Worm (Caenorhabditis elegans) whole organism, late embryonic: ENCODE data around the gene F18A1.1.

ENCODE experiments used
- C38D4.7 ChIP-seq: fragments of 200-800 bp; sonication (Bioruptor generic); optimal IDR thresholded peaks from 2 replicates; lab custom pipeline; 2018; ENCODE audit warnings: mild to moderate bottlenecking, missing genetic modification characterization, moderate library complexity, missing compliant biosample characterization
- F13H6.1 ChIP-seq: sonication (generic microtip); optimal IDR thresholded peaks from 2 replicates; lab custom pipeline; 2016; ENCODE audit warnings: missing genetic modification characterization, missing compliant biosample characterization
- K09A11.1 ChIP-seq: sonication (generic microtip); optimal IDR thresholded peaks from 2 replicates; lab custom pipeline; 2017; ENCODE audit warnings: antibody characterized with exemption, mild to moderate bottlenecking, missing genetic modification characterization, missing compliant biosample characterization; ENCODE audit not compliant: insufficient read depth
- ceh-18 ChIP-seq: sonication (generic microtip); optimal IDR thresholded peaks from 2 replicates; lab custom pipeline; 2016; ENCODE audit warnings: missing genetic modification characterization, missing compliant biosample characterization
- ceh-19 ChIP-seq: fragments of 200-800 bp; sonication (Bioruptor generic); optimal IDR thresholded peaks from 2 replicates; lab custom pipeline; 2018; ENCODE audit warnings: mild to moderate bottlenecking, missing genetic modification characterization, missing compliant biosample characterization
- ceh-24 ChIP-seq: sonication (generic microtip); optimal IDR thresholded peaks from 2 replicates; lab custom pipeline; 2016; ENCODE audit warnings: mild to moderate bottlenecking, missing genetic modification characterization, missing compliant biosample characterization
- ceh-30 ChIP-seq: fragments of 150-350 bp; optimal IDR thresholded peaks from 2 replicates; lab custom pipeline; 2014; ENCODE audit warnings: missing biosample characterization, missing genetic modification characterization
- ceh-31 ChIP-seq: sonication (generic microtip); optimal IDR thresholded peaks from 2 replicates; lab custom pipeline; 2016; ENCODE audit warnings: missing genetic modification characterization, missing compliant biosample characterization
- ceh-34 ChIP-seq: sonication (generic microtip); optimal IDR thresholded peaks from 2 replicates; lab custom pipeline; 2016; ENCODE audit warnings: mild to moderate bottlenecking, missing genetic modification characterization, missing compliant biosample characterization
- ceh-9 ChIP-seq: sonication (generic microtip); optimal IDR thresholded peaks from 2 replicates; lab custom pipeline; 2016; ENCODE audit warnings: mild to moderate bottlenecking, missing genetic modification characterization, inconsistent platforms, missing compliant biosample characterization
- dve-1 ChIP-seq: sonication (generic microtip); optimal IDR thresholded peaks from 2 replicates; lab custom pipeline; 2017; ENCODE audit warnings: antibody characterized with exemption, mild to moderate bottlenecking, missing genetic modification characterization, missing compliant biosample characterization
- elt-2 ChIP-seq: sonication (generic microtip); optimal IDR thresholded peaks from 2 replicates; lab custom pipeline; 2016; ENCODE audit warnings: missing genetic modification reagents, missing genetic modification characterization, missing compliant biosample characterization
- fkh-10 ChIP-seq: fragments of 150-350 bp; optimal IDR thresholded peaks from 2 replicates; lab custom pipeline; 2014; ENCODE audit warnings: missing biosample characterization, missing genetic modification reagents, missing genetic modification characterization
- hlh-30 ChIP-seq: sonication (generic microtip); optimal IDR thresholded peaks from 2 replicates; lab custom pipeline; 2017; ENCODE audit warnings: antibody characterized with exemption, missing genetic modification characterization, missing compliant biosample characterization; ENCODE audit not compliant: insufficient read depth
- hlh-8 ChIP-seq: sonication (generic microtip); optimal IDR thresholded peaks from 2 replicates; lab custom pipeline; 2016; ENCODE audit warnings: missing genotype, missing genetic modification characterization, missing compliant biosample characterization
- nfya-1 ChIP-seq: sonication (generic microtip); optimal IDR thresholded peaks from 2 replicates; lab custom pipeline; 2017; ENCODE audit warnings: missing genetic modification characterization, mild to moderate bottlenecking, missing compliant biosample characterization, antibody characterized with exemption, moderate library complexity
- odd-2 ChIP-seq: sonication (generic microtip); optimal IDR thresholded peaks from 2 replicates; lab custom pipeline; 2017; ENCODE audit warnings: antibody characterized with exemption, mild to moderate bottlenecking, missing genetic modification characterization, missing compliant biosample characterization
- pat-9 ChIP-seq: fragments of 200-800 bp; sonication (Bioruptor generic); optimal IDR thresholded peaks from 2 replicates; lab custom pipeline; 2018; ENCODE audit warnings: mild to moderate bottlenecking, missing genetic modification characterization, moderate library complexity, missing compliant biosample characterization
- pha-2 ChIP-seq: sonication (generic microtip); optimal IDR thresholded peaks from 2 replicates; lab custom pipeline; 2017; ENCODE audit warnings: mild to moderate bottlenecking, missing genetic modification characterization, missing compliant biosample characterization
- pqm-1 ChIP-seq: sonication (generic microtip); optimal IDR thresholded peaks from 2 replicates; lab custom pipeline; 2016; ENCODE audit warnings: missing genetic modification characterization, missing compliant biosample characterization
- pros-1 ChIP-seq: fragments of 150-350 bp; optimal IDR thresholded peaks from 2 replicates; lab custom pipeline; 2014; ENCODE audit warnings: missing biosample characterization, missing genetic modification reagents, missing genetic modification characterization
- rnt-1 ChIP-seq: sonication (generic microtip); optimal IDR thresholded peaks from 2 replicates; lab custom pipeline; 2016; ENCODE audit warnings: missing genetic modification characterization, missing compliant biosample characterization
- sdc-2 ChIP-seq: sonication (generic microtip); optimal IDR thresholded peaks from 2 replicates; lab custom pipeline; 2016; ENCODE audit warnings: missing genotype, missing genetic modification characterization, missing compliant biosample characterization
- sox-2 ChIP-seq: fragments of 200-800 bp; sonication (Bioruptor generic); IDR thresholded peaks from 2 replicates; pipeline ENCODE4 v1.3.6; 2022; ENCODE audit warnings: missing genetic modification reagents, missing genetic modification characterization, missing compliant biosample characterization
- tbx-2 ChIP-seq: sonication (generic microtip); optimal IDR thresholded peaks from 2 replicates; lab custom pipeline; 2016; ENCODE audit warnings: missing genetic modification characterization, missing compliant biosample characterization
- tbx-7 ChIP-seq: sonication (generic microtip); optimal IDR thresholded peaks from 2 replicates; lab custom pipeline; 2016; ENCODE audit warnings: missing genotype, missing genetic modification characterization, missing compliant biosample characterization
- ttx-3 ChIP-seq: sonication (generic microtip); optimal IDR thresholded peaks from 2 replicates; lab custom pipeline; 2016; ENCODE audit warnings: missing genetic modification reagents, missing genetic modification characterization, missing compliant biosample characterization
- unc-3 ChIP-seq, 2 experiments: fragments of 200-800 bp in 1 of 2; sonication (Bioruptor generic) in 1 of 2; sonication (generic microtip) in 1 of 2; conservative IDR thresholded peaks in 1 of 2; optimal IDR thresholded peaks in 1 of 2; 2 replicates each; pipeline versions ENCODE4 v1.3.6 to Lab custom; 2016 to 2022; ENCODE audit warnings: missing compliant biosample characterization in 2 of 2, missing genetic modification characterization in 2 of 2, missing genetic modification reagents in 1 of 2
- unc-42 ChIP-seq: sonication (generic microtip); optimal IDR thresholded peaks from 2 replicates; lab custom pipeline; 2016; ENCODE audit warnings: missing genotype, missing genetic modification characterization, missing compliant biosample characterization
- unc-55 ChIP-seq: sonication (generic microtip); optimal IDR thresholded peaks from 2 replicates; lab custom pipeline; 2017; ENCODE audit warnings: missing biosample characterization, missing genetic modification reagents, missing genetic modification characterization

F18A1.1 gene

DNA sequence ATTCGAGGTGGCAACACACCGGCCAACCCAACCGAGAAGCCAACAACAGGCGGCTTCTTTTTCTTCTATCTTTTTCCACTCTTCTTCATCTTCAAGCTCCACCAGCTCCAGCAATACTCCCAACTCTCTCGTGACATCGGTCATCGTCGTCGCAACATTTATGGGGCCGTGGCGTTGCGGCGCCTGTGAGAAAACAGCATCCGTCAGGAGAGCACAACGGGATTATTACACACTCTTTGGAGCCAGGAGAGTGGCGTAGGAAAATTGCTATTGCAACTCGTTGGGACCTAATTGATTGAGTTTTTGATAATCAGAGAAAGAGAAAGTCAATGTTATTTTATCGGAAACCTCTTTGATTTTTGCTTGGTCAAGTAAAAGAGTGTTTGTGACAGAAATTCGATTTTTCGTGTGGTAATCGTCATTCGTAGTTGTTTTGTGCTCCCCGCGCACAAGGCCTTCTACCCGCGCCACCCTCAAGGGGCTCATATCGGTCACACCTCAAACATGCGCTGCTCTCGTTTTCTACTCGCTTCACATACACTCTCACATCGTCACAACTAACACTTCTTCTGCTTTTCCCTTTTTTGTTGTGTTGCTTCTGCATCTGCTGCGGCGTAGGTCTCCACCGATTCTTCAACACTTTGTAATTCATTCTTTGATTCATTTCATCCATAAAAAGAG, 44.4 kb upstream of the F18A1.1 start:
- peak; percentile 9 for TF ChIP-seq unc-42 (tag; lab: Kevin White, UChicago)
- no peak for TF ChIP-seq tbx-7 (tag; lab: Kevin White, UChicago)
- TF ChIP-seq dve-1 (tag; lab: Kevin White, UChicago): no peak
- no peak for TF ChIP-seq tbx-2 (tag; lab: Kevin White, UChicago)
- no peak for TF ChIP-seq odd-2
- TF ChIP-seq pat-9 (tag; lab: Kevin White, UChicago): peak; percentile 1
- no peak for TF ChIP-seq sox-2
- TF ChIP-seq C38D4.7: no peak
- TF ChIP-seq ceh-18 (tag; lab: Kevin White, UChicago): peak; percentile 72
- no peak for TF ChIP-seq ceh-24 (tag; lab: Kevin White, UChicago)
- no peak for TF ChIP-seq ttx-3 (tag; lab: Kevin White, UChicago)

DNA sequence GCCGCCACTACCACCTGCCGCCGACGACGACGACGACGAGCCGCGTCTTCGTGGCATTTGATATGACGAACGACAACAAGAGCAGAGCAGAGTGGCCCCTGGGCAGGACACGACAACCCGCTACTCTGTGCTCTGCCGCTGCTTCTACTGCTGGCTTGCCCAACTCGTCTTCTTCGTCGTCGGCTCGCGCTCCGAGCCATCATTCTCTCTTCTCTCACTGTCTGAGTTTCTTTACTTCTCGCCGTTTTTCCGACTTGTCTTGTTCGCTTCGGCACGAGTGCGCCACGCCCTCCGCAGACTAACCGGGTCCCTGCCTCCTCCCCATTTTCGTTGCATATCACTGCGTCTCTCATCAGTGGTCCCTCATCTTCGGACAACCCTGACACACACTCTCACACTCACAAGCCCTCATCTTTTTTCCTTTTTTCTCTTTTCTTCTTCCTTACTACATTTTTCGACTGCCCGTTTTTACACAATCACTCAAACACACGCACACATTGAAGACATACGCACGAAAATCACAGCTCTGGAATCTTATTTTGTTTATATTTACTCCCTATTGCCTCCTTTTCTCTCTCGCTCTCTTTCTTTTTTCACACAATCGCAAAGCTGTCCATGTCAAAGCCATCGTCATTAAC, 42.6 kb upstream of the F18A1.1 start:
- TF ChIP-seq K09A11.1 (tag; lab: Kevin White, UChicago): peak; percentile 2
- TF ChIP-seq ceh-18 (tag; lab: Kevin White, UChicago): peak; percentile 95
- peak; percentile 38 for TF ChIP-seq pros-1 (tag; lab: Kevin White, UChicago)
- peak; percentile 10 for TF ChIP-seq ceh-19 (GFP tag; lab: Kevin White, UChicago)
- TF ChIP-seq hlh-8 (tag; lab: Kevin White, UChicago): peak; percentile 39
- TF ChIP-seq ttx-3 (tag; lab: Kevin White, UChicago): no peak
- TF ChIP-seq nfya-1 (tag; lab: Kevin White, UChicago): peak; percentile 67
- peak; percentile 10 for TF ChIP-seq hlh-30 (tag; lab: Kevin White, UChicago)
- TF ChIP-seq pqm-1: peak; percentile 2
- peak; percentile 23 for TF ChIP-seq sdc-2 (tag; lab: Kevin White, UChicago)
- no peak for TF ChIP-seq unc-3 (GFP tag; conservative IDR thresholded peaks at IDR 0.05; lab: Robert Waterston, UW)
- TF ChIP-seq unc-3 (tag; optimal IDR thresholded peaks at IDR 0.05; lab: Kevin White, UChicago): peak; percentile 5
- TF ChIP-seq ceh-34 (tag; lab: Kevin White, UChicago): peak; percentile 74
- TF ChIP-seq unc-42 (tag; lab: Kevin White, UChicago): peak; percentile 79
- no peak for TF ChIP-seq elt-2 (tag; lab: Kevin White, UChicago)
- TF ChIP-seq unc-55 (GFP tag; lab: Kevin White, UChicago): peak; percentile 60
- TF ChIP-seq rnt-1 (tag; lab: Kevin White, UChicago): peak; percentile 67
- no peak for TF ChIP-seq fkh-10 (GFP tag; lab: Kevin White, UChicago)
- peak; percentile 57 for TF ChIP-seq tbx-2 (tag; lab: Kevin White, UChicago)
- peak; percentile 68 for TF ChIP-seq ceh-31
- no peak for TF ChIP-seq ceh-9
- peak; percentile 61 for TF ChIP-seq F13H6.1 (tag; lab: Kevin White, UChicago)

DNA sequence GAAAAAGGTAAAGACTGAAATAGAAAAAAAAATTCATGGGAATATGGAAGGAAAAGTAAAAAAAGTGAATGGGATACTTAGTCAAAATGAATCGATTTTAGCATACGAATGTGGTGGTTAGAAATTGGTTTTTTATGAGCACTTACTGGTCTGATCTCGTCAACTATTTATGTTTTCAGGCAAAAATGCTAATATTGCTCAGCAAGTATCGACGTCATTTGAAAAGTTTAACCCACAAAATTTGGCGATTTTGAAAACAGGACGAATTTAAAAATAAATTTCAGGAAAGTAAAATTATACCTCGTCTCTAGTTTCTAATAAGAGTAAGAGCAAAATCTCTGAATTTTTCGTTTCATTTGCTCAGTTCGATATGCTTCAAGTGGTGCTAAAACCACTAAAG, 41.5 kb upstream of the F18A1.1 start:
- no peak for TF ChIP-seq pha-2 (tag; lab: Kevin White, UChicago)
- TF ChIP-seq ceh-30 (tag; lab: Kevin White, UChicago): no peak

- TF ChIP-seq ceh-34 (tag; lab: Kevin White, UChicago) (no peak), ceh-18 (tag; lab: Kevin White, UChicago) (peak; percentile 16)
Observed at ce11 chrII:7651171-7651570, 33.5 kb upstream of the F18A1.1 start, which contains the start of gene pde-4. pde-4 (minus strand) TSS chrII:7651246.
